Fruit fly (Drosophila melanogaster): Measurements from ENCODE around the gene CG4815.

Gene CG4815

DNA sequence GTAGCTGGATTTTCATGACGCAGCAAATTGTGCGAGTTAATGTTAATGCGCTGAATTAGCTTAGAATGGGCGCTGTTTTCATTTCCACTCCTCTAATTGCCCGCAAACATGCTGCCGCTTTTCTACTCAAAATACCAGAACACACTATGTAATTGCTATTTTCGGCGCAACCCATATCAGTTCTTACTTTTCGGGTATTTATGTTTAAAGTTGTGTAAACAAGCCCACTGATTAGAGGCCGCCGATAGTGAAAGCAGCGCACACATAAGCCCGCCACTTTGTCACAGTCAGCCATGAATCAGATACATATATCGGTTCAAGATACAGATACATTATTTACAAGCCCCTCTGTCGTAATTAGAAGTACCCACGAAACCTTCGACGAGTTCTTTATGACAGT lies 3.8 kb downstream of the CG4815 start (continued):
- no peak for TF ChIP-seq CG15514 (GFP tag; optimal IDR thresholded peaks at IDR 0.05)
- TF ChIP-seq maf-S (GFP tag; optimal IDR thresholded peaks at IDR 0.05) = no peak
- TF ChIP-seq sens (GFP tag) = peak; percentile 18
- 0 out of 2 replicates have a peak, but pooled peaks have one; percentile 27 for TF ChIP-seq CG11247 (GFP tag; IDR thresholded peaks at IDR 0.05)
- TF ChIP-seq Taf1 (GFP tag; IDR thresholded peaks at IDR 0.05) = no peak
- TF ChIP-seq CG14965 (GFP tag; optimal IDR thresholded peaks at IDR 0.05; ENCODE audit: borderline replicate concordance) = no peak
- no peak for TF ChIP-seq CG8388 (GFP tag; optimal IDR thresholded peaks at IDR 0.05)
- no peak for TF ChIP-seq pan (optimal IDR thresholded peaks at IDR 0.05)
- peak in 1 of 2 experiments; percentile 7 for TF ChIP-seq pan (GFP tag; optimal IDR thresholded peaks at IDR 0.05 in 1 of 2, IDR thresholded peaks at IDR 0.05 in 1 of 2)
- TF ChIP-seq ssp (GFP tag; IDR thresholded peaks at IDR 0.05) = no peak
- no peak for TF ChIP-seq sqz (GFP tag; optimal IDR thresholded peaks at IDR 0.05)
- TF ChIP-seq CG12071 (GFP tag; optimal IDR thresholded peaks at IDR 0.05) = peak; percentile 29
- TF ChIP-seq Blimp-1 (GFP tag; optimal IDR thresholded peaks at IDR 0.05) = peak; percentile 55
- TF ChIP-seq HLH54F (GFP tag; optimal IDR thresholded peaks at IDR 0.05) = no peak
- TF ChIP-seq CG18599 (GFP tag; optimal IDR thresholded peaks at IDR 0.05) = no peak
- no peak for TF ChIP-seq gfzf (GFP tag; optimal IDR thresholded peaks at IDR 0.05)
- peak; percentile 49; the same call in 1 of the 3 replicates for TF ChIP-seq otp (GFP tag; IDR thresholded peaks at IDR 0.05)
- no peak for TF ChIP-seq hbn (GFP tag; IDR thresholded peaks at IDR 0.05; ENCODE audit: partially characterized antibody)
- TF ChIP-seq Ets97D (GFP tag; optimal IDR thresholded peaks at IDR 0.05) = no peak
- no peak for TF ChIP-seq TFAM (GFP tag; optimal IDR thresholded peaks at IDR 0.05)
- peak; percentile 26 for TF ChIP-seq pfk (GFP tag; optimal IDR thresholded peaks at IDR 0.05)
- TF ChIP-seq da (GFP tag; optimal IDR thresholded peaks at IDR 0.05) = no peak
- TF ChIP-seq tna (GFP tag; IDR thresholded peaks at IDR 0.05; ENCODE audit: partially characterized antibody) = no peak
- TF ChIP-seq Hmx (GFP tag; optimal IDR thresholded peaks at IDR 0.05) = no peak
- TF ChIP-seq GATAe (GFP tag; conservative IDR thresholded peaks at IDR 0.05) = peak; percentile 23; the same call in 1 of the 2 replicates
- no peak; the same call in 1 of the 2 replicates for TF ChIP-seq Rfx (GFP tag; IDR thresholded peaks at IDR 0.05)
- no peak for TF ChIP-seq CG12219 (GFP tag; optimal IDR thresholded peaks at IDR 0.05)
- no peak for TF ChIP-seq gce (GFP tag; IDR thresholded peaks at IDR 0.05)
- no peak for TF ChIP-seq corto (GFP tag; optimal IDR thresholded peaks at IDR 0.05)
- no peak for TF ChIP-seq Dbx (GFP tag; IDR thresholded peaks at IDR 0.05)
- TF ChIP-seq CG7987 (GFP tag; optimal IDR thresholded peaks at IDR 0.05) = peak; percentile 35
- TF ChIP-seq chinmo (GFP tag; IDR thresholded peaks at IDR 0.05; ENCODE audit: partially characterized antibody) = no peak
- no peak for TF ChIP-seq CG8359 (GFP tag; optimal IDR thresholded peaks at IDR 0.05; ENCODE audit: borderline replicate concordance)
- TF ChIP-seq HLH3B (GFP tag; IDR thresholded peaks at IDR 0.05) = no peak
- no peak for TF ChIP-seq CG6175 (GFP tag; IDR thresholded peaks at IDR 0.05)
- TF ChIP-seq CG33213 (GFP tag; optimal IDR thresholded peaks at IDR 0.05) = peak; percentile 23
- TF ChIP-seq CG11723 (GFP tag; optimal IDR thresholded peaks at IDR 0.05) = no peak
- TF ChIP-seq Oli (tag; optimal IDR thresholded peaks at IDR 0.05) = no peak
- TF ChIP-seq CG3847 (GFP tag; IDR thresholded peaks at IDR 0.05) = no peak
- no peak for TF ChIP-seq ash1 (GFP tag; optimal IDR thresholded peaks at IDR 0.05)
- no peak for TF ChIP-seq Rx (GFP tag; IDR thresholded peaks at IDR 0.05)
- no peak for TF ChIP-seq Fer3 (tag; optimal IDR thresholded peaks at IDR 0.05)
- peak; percentile 24; the same call in 1 of the 3 replicates for TF ChIP-seq ci (GFP tag; IDR thresholded peaks at IDR 0.05)
- no peak for TF ChIP-seq MESR4 (GFP tag; optimal IDR thresholded peaks at IDR 0.05)
- TF ChIP-seq CG13296 (GFP tag; optimal IDR thresholded peaks at IDR 0.05) = peak; percentile 16
- TF ChIP-seq Mes4 (GFP tag; optimal IDR thresholded peaks at IDR 0.05) = no peak
- peak; percentile 34 for TF ChIP-seq Hey (tag; optimal IDR thresholded peaks at IDR 0.05)
- no peak for TF ChIP-seq Poxn (GFP tag; IDR thresholded peaks at IDR 0.05)
- no peak for TF ChIP-seq Nf-YC (tag; optimal IDR thresholded peaks at IDR 0.05)
- no peak for TF ChIP-seq Deaf1 (tag; optimal IDR thresholded peaks at IDR 0.05)
- TF ChIP-seq CG14667 (GFP tag; IDR thresholded peaks at IDR 0.05) = no peak
